Worm (Caenorhabditis elegans): ENCODE data around the gene clec-247.

ce11 chrV:18246077-18246476 lies 36.6 kb upstream of the clec-247 start:
- TF ChIP-seq ztf-29 (GFP tag; IDR thresholded peaks at IDR 0.05) (no peak), tab-1 (GFP tag; IDR thresholded peaks at IDR 0.05) (no peak), med-1 (GFP tag; optimal IDR thresholded peaks at IDR 0.05; ENCODE audit: insufficient read depth) (no peak), flt-1 (GFP tag; IDR thresholded peaks at IDR 0.05) (no peak), cog-1 (tag; optimal IDR thresholded peaks at IDR 0.05) (no peak), ztf-23 (GFP tag; IDR thresholded peaks at IDR 0.05) (no peak), klf-2 (GFP tag; conservative IDR thresholded peaks at IDR 0.05) (no peak)

All from whole organism, midembryonic.